Worm (Caenorhabditis elegans) whole organism, L1 larva: ENCODE data around the gene mltn-9.

Experiments used
- C04F5.9 ChIP-seq: sonication (generic microtip); optimal IDR thresholded peaks from 2 replicates; lab custom pipeline; 2016; ENCODE audit warnings: missing genetic modification characterization, missing compliant biosample characterization
- C16A3.4 ChIP-seq: fragments of 150-350 bp; optimal IDR thresholded peaks from 2 replicates; lab custom pipeline; 2014; ENCODE audit warnings: missing biosample characterization, missing genetic modification characterization
- C34B4.2 ChIP-seq: sonication (generic microtip); optimal IDR thresholded peaks from 2 replicates; lab custom pipeline; 2017; ENCODE audit warnings: mild to moderate bottlenecking, missing genetic modification characterization, missing compliant biosample characterization
- F16B12.6 ChIP-seq: fragments of 150-350 bp; optimal IDR thresholded peaks from 2 replicates; lab custom pipeline; 2014; ENCODE audit warnings: missing biosample characterization, missing genetic modification characterization
- Y116A8C.19 ChIP-seq: sonication (generic microtip); optimal IDR thresholded peaks from 2 replicates; lab custom pipeline; 2016; ENCODE audit warnings: missing compliant biosample characterization, missing genetic modification characterization, borderline replicate concordance
- aha-1 ChIP-seq: fragments of 150-350 bp; optimal IDR thresholded peaks from 2 replicates; lab custom pipeline; 2014; ENCODE audit warnings: missing biosample characterization, missing genetic modification characterization
- alr-1 ChIP-seq: fragments of 200-800 bp; sonication (Bioruptor generic); optimal IDR thresholded peaks from 2 replicates; lab custom pipeline; 2018; ENCODE audit warnings: borderline replicate concordance, mild to moderate bottlenecking, missing genetic modification characterization, missing compliant biosample characterization
- aly-2 ChIP-seq: fragments of 150-350 bp; optimal IDR thresholded peaks from 2 replicates; lab custom pipeline; 2014; ENCODE audit warnings: missing biosample characterization, missing genetic modification characterization
- ama-1 ChIP-seq: fragments of 150-350 bp; optimal IDR thresholded peaks from 2 replicates; lab custom pipeline; 2014
- ceh-63 ChIP-seq: fragments of 200-800 bp; sonication (Bioruptor generic); optimal IDR thresholded peaks from 2 replicates; lab custom pipeline; 2018; ENCODE audit warnings: mild to moderate bottlenecking, missing genetic modification characterization, missing compliant biosample characterization
- ceh-8 ChIP-seq: fragments of 200-800 bp; sonication (Bioruptor generic); optimal IDR thresholded peaks from 2 replicates; lab custom pipeline; 2018; ENCODE audit warnings: mild to moderate bottlenecking, missing genetic modification characterization, moderate library complexity, missing compliant biosample characterization
- ceh-88 ChIP-seq: fragments of 200-800 bp; sonication (Bioruptor generic); IDR thresholded peaks from 2 replicates; pipeline ENCODE4 v1.3.6; 2022; ENCODE audit warnings: missing genetic modification characterization, missing compliant biosample characterization
- ces-1 ChIP-seq: fragments of 150-350 bp; optimal IDR thresholded peaks from 2 replicates; lab custom pipeline; 2014; ENCODE audit warnings: missing biosample characterization, missing genetic modification reagents, missing genetic modification characterization
- dsc-1 ChIP-seq: sonication (generic microtip); optimal IDR thresholded peaks from 2 replicates; lab custom pipeline; 2016; ENCODE audit warnings: mild to moderate bottlenecking, missing genetic modification characterization, missing compliant biosample characterization
- egl-13 ChIP-seq: sonication (generic microtip); optimal IDR thresholded peaks from 2 replicates; lab custom pipeline; 2016; ENCODE audit warnings: missing genotype, missing genetic modification reagents, missing genetic modification characterization, missing compliant biosample characterization
- egl-27 ChIP-seq, 2 experiments: fragments of 150-350 bp in 1 of 2; sonication (generic microtip); optimal IDR thresholded peaks; 3 replicates each; lab custom pipeline; 2017 to 2018; ENCODE audit warnings: missing biosample characterization in 2 of 2, missing genetic modification characterization in 2 of 2, missing genetic modification reagents in 2 of 2
- ets-5 ChIP-seq: fragments of 200-800 bp; sonication (Bioruptor generic); IDR thresholded peaks from 2 replicates; pipeline ENCODE4 v1.3.6; 2022; ENCODE audit warnings: missing genetic modification characterization, missing compliant biosample characterization
- fkh-10 ChIP-seq: sonication (generic microtip); optimal IDR thresholded peaks from 2 replicates; lab custom pipeline; 2017; ENCODE audit warnings: missing biosample characterization, missing genetic modification reagents, missing genetic modification characterization
- fkh-4 ChIP-seq: sonication (generic microtip); optimal IDR thresholded peaks from 2 replicates; lab custom pipeline; 2016; ENCODE audit warnings: missing compliant biosample characterization, missing genetic modification characterization, borderline replicate concordance
- fkh-8 ChIP-seq: sonication (generic microtip); optimal IDR thresholded peaks from 2 replicates; lab custom pipeline; 2016; ENCODE audit warnings: mild to moderate bottlenecking, missing genetic modification characterization, missing compliant biosample characterization
- fos-1 ChIP-seq: fragments of 150-350 bp; optimal IDR thresholded peaks from 2 replicates; lab custom pipeline; 2014; ENCODE audit warnings: missing biosample characterization, missing genetic modification characterization
- grh-1 ChIP-seq: fragments of 200-800 bp; sonication (Bioruptor generic); IDR thresholded peaks from 2 replicates; pipeline ENCODE4 v1.3.6; 2022; ENCODE audit warnings: missing genetic modification reagents, missing genetic modification characterization, missing compliant biosample characterization
- hlh-17 ChIP-seq: fragments of 200-800 bp; sonication (Bioruptor generic); optimal IDR thresholded peaks from 2 replicates; lab custom pipeline; 2018; ENCODE audit warnings: missing genetic modification characterization, mild to moderate bottlenecking, missing compliant biosample characterization, moderate library complexity, borderline replicate concordance
- hlh-4 ChIP-seq: sonication (generic microtip); optimal IDR thresholded peaks from 2 replicates; lab custom pipeline; 2016; ENCODE audit warnings: mild to moderate bottlenecking, missing genetic modification characterization, missing compliant biosample characterization
- hpl-2 ChIP-seq: fragments of 150-350 bp; optimal IDR thresholded peaks from 2 replicates; lab custom pipeline; 2014; ENCODE audit warnings: missing biosample characterization, missing genetic modification reagents, missing genetic modification characterization
- jun-1 ChIP-seq: fragments of 150-350 bp; optimal IDR thresholded peaks from 2 replicates; lab custom pipeline; 2014; ENCODE audit warnings: missing biosample characterization, missing genetic modification reagents, missing genetic modification characterization
- lin-13 ChIP-seq: fragments of 150-350 bp; optimal IDR thresholded peaks from 2 replicates; lab custom pipeline; 2014; ENCODE audit warnings: missing biosample characterization, missing genetic modification reagents, missing genetic modification characterization
- lin-14 ChIP-seq: fragments of 200-800 bp; sonication (Bioruptor generic); optimal IDR thresholded peaks from 2 replicates; lab custom pipeline; 2018; ENCODE audit warnings: mild to moderate bottlenecking, missing genetic modification characterization, moderate library complexity, missing compliant biosample characterization
- lin-15B ChIP-seq: fragments of 150-350 bp; sonication (generic microtip); optimal IDR thresholded peaks from 3 replicates; lab custom pipeline; 2014; ENCODE audit warnings: missing biosample characterization, missing genetic modification characterization
- lin-35 ChIP-seq, 2 experiments: fragments of 150-350 bp; optimal IDR thresholded peaks; 2 replicates each; lab custom pipeline; 2014; ENCODE audit warnings: missing biosample characterization in 2 of 2, missing genetic modification characterization in 2 of 2, missing genetic modification reagents in 2 of 2
- lir-3 ChIP-seq: sonication (generic microtip); optimal IDR thresholded peaks from 2 replicates; lab custom pipeline; 2016; ENCODE audit warnings: mild to moderate bottlenecking, missing genetic modification characterization, moderate library complexity, missing compliant biosample characterization; ENCODE audit not compliant: poor library complexity
- lsy-2 ChIP-seq, 2 experiments: fragments of 150-350 bp; optimal IDR thresholded peaks; 2 replicates each; lab custom pipeline; 2014; ENCODE audit warnings: missing biosample characterization in 2 of 2, missing genetic modification characterization in 2 of 2
- mab-9 ChIP-seq: fragments of 200-800 bp; sonication (Bioruptor generic); IDR thresholded peaks from 2 replicates; pipeline ENCODE4 v1.3.6; 2022; ENCODE audit warnings: missing genetic modification reagents, missing genetic modification characterization, missing compliant biosample characterization
- mef-2 ChIP-seq: fragments of 150-350 bp; optimal IDR thresholded peaks from 2 replicates; lab custom pipeline; 2014; ENCODE audit warnings: missing biosample characterization, missing genetic modification characterization
- mep-1 ChIP-seq: fragments of 150-350 bp; optimal IDR thresholded peaks from 2 replicates; lab custom pipeline; 2014; ENCODE audit warnings: missing biosample characterization, missing genetic modification characterization
- nhr-12 ChIP-seq: sonication (generic microtip); optimal IDR thresholded peaks from 2 replicates; lab custom pipeline; 2017; ENCODE audit warnings: missing biosample characterization, missing genetic modification characterization
- nhr-237 ChIP-seq: fragments of 150-350 bp; optimal IDR thresholded peaks from 2 replicates; lab custom pipeline; 2014; ENCODE audit warnings: missing biosample characterization, missing genetic modification characterization
- nhr-28 ChIP-seq: fragments of 150-350 bp; optimal IDR thresholded peaks from 2 replicates; lab custom pipeline; 2014; ENCODE audit warnings: missing biosample characterization, missing genetic modification characterization
- nhr-47 ChIP-seq: sonication (generic microtip); optimal IDR thresholded peaks from 2 replicates; lab custom pipeline; 2016; ENCODE audit warnings: mild to moderate bottlenecking, missing genetic modification characterization, moderate library complexity, missing compliant biosample characterization
- nhr-71 ChIP-seq: sonication (generic microtip); optimal IDR thresholded peaks from 2 replicates; lab custom pipeline; 2016; ENCODE audit warnings: mild to moderate bottlenecking, missing genetic modification characterization, moderate library complexity, missing compliant biosample characterization
- nhr-77 ChIP-seq: fragments of 150-350 bp; optimal IDR thresholded peaks from 2 replicates; lab custom pipeline; 2014; ENCODE audit warnings: missing biosample characterization, missing genetic modification characterization
- pag-3 ChIP-seq: sonication (generic microtip); optimal IDR thresholded peaks from 2 replicates; lab custom pipeline; 2017; ENCODE audit warnings: missing genetic modification characterization, mild to moderate bottlenecking, missing compliant biosample characterization, antibody characterized with exemption, borderline replicate concordance; ENCODE audit not compliant: insufficient read depth
- pax-3 ChIP-seq: fragments of 200-800 bp; sonication (Bioruptor generic); optimal IDR thresholded peaks from 2 replicates; lab custom pipeline; 2018; ENCODE audit warnings: mild to moderate bottlenecking, missing genetic modification characterization, moderate library complexity, missing compliant biosample characterization
- rnt-1 ChIP-seq: sonication (generic microtip); optimal IDR thresholded peaks from 2 replicates; lab custom pipeline; 2016; ENCODE audit warnings: mild to moderate bottlenecking, missing genetic modification characterization, moderate library complexity, missing compliant biosample characterization
- skn-1 ChIP-seq: fragments of 150-350 bp; optimal IDR thresholded peaks from 2 replicates; lab custom pipeline; 2014; ENCODE audit warnings: missing biosample characterization, missing genetic modification characterization
- snpc-4 ChIP-seq: fragments of 150-350 bp; optimal IDR thresholded peaks from 2 replicates; lab custom pipeline; 2014; ENCODE audit warnings: missing biosample characterization, missing genetic modification characterization
- sup-37 ChIP-seq: fragments of 200-800 bp; sonication (Bioruptor generic); optimal IDR thresholded peaks from 2 replicates; lab custom pipeline; 2018; ENCODE audit warnings: mild to moderate bottlenecking, missing genetic modification characterization, missing compliant biosample characterization
- unc-130 ChIP-seq: fragments of 150-350 bp; optimal IDR thresholded peaks from 2 replicates; lab custom pipeline; 2017; ENCODE audit warnings: missing biosample characterization, missing genetic modification characterization, inconsistent platforms
- unc-62 ChIP-seq: fragments of 150-350 bp; optimal IDR thresholded peaks from 2 replicates; lab custom pipeline; 2014; ENCODE audit warnings: missing biosample characterization, missing genetic modification reagents, missing genetic modification characterization
- unc-86 ChIP-seq: sonication (generic microtip); optimal IDR thresholded peaks from 2 replicates; lab custom pipeline; 2016; ENCODE audit warnings: missing genetic modification characterization, missing compliant biosample characterization
- unc-98 ChIP-seq: fragments of 200-800 bp; sonication (Bioruptor generic); IDR thresholded peaks from 2 replicates; pipeline ENCODE4 v1.3.6; 2022; ENCODE audit warnings: missing genetic modification characterization, missing compliant biosample characterization
- zag-1 ChIP-seq: fragments of 150-350 bp; optimal IDR thresholded peaks from 2 replicates; lab custom pipeline; 2014; ENCODE audit warnings: missing biosample characterization, missing genetic modification characterization
- zip-4 ChIP-seq: fragments of 200-800 bp; sonication (Bioruptor generic); optimal IDR thresholded peaks from 2 replicates; lab custom pipeline; 2018; ENCODE audit warnings: mild to moderate bottlenecking, missing genetic modification characterization, moderate library complexity, missing compliant biosample characterization

Gene mltn-9

ce11 chrII:14598367-14598766 lies 17.5 kb upstream of the mltn-9 start (continued):
- TF ChIP-seq nhr-77 (tag; lab: Kevin White, UChicago) (peak; percentile 84), lin-15B (tag; lab: Kevin White, UChicago) (no peak), aha-1 (tag; lab: Kevin White, UChicago) (no peak), skn-1 (tag; lab: Kevin White, UChicago) (peak; percentile 54), unc-62 (GFP tag; lab: Kevin White, UChicago) (no peak), pax-3 (no peak), nhr-12 (tag; lab: Kevin White, UChicago) (no peak), ces-1 (no peak), nhr-28 (no peak), unc-130 (peak; percentile 61), snpc-4 (peak; percentile 59), pag-3 (no peak), dsc-1 (peak; percentile 59), nhr-71 (tag; lab: Kevin White, UChicago) (peak; percentile 95), fkh-4 (tag; lab: Kevin White, UChicago) (no peak), rnt-1 (peak; percentile 82), jun-1 (peak; percentile 25), nhr-237 (tag; lab: Kevin White, UChicago) (no peak), ceh-8 (GFP tag; lab: Kevin White, UChicago) (no peak), C34B4.2 (no peak), grh-1 (GFP tag; lab: Robert Waterston, UW) (no peak), ets-5 (GFP tag; lab: Robert Waterston, UW) (no peak), lsy-2 (tag; optimal IDR thresholded peaks at IDR 0.05; lab: Kevin White, UChicago) (peak; percentile 76 to 79), nhr-47 (peak; percentile 61), ceh-88 (GFP tag; lab: Robert Waterston, UW) (no peak), fkh-8 (peak; percentile 73), alr-1 (tag; lab: Kevin White, UChicago) (no peak), lin-13 (GFP tag; lab: Kevin White, UChicago) (peak; percentile 57), C04F5.9 (tag; lab: Kevin White, UChicago) (no peak), aly-2 (tag; lab: Kevin White, UChicago) (no peak), zag-1 (no peak), mef-2 (tag; lab: Kevin White, UChicago) (no peak), egl-13 (tag; lab: Kevin White, UChicago) (no peak), zip-4 (GFP tag; lab: Kevin White, UChicago) (no peak), ama-1 (lab: Kevin White, UChicago) (peak; percentile 32), lir-3 (tag; lab: Kevin White, UChicago) (peak; percentile 51), egl-27 (tag; optimal IDR thresholded peaks at IDR 0.05; lab: Kevin White, UChicago) (peak in 1 of 2 experiments; percentile 10), Y116A8C.19 (no peak), lin-14 (GFP tag; lab: Kevin White, UChicago) (peak; percentile 87), F16B12.6 (tag; lab: Kevin White, UChicago) (no peak), lin-35 (GFP tag; optimal IDR thresholded peaks at IDR 0.05; lab: Kevin White, UChicago) (peak; percentile 56 to 80), mep-1 (tag; lab: Kevin White, UChicago) (peak; percentile 73), unc-86 (tag; lab: Kevin White, UChicago) (no peak), hlh-17 (GFP tag; lab: Kevin White, UChicago) (no peak), mab-9 (GFP tag; lab: Robert Waterston, UW) (no peak), ceh-63 (no peak), hpl-2 (GFP tag; lab: Kevin White, UChicago) (no peak), hlh-4 (no peak), fkh-10 (GFP tag; lab: Kevin White, UChicago) (no peak), fos-1 (tag; lab: Kevin White, UChicago) (no peak), sup-37 (peak; percentile 44), C16A3.4 (tag; lab: Kevin White, UChicago) (peak; percentile 19), unc-98 (GFP tag; lab: Robert Waterston, UW) (no peak)
